Worm (Caenorhabditis elegans): ENCODE data around the gene C03C10.5.
A peak's percentile ranks its signal among the peaks of the same experiment; 100 is the strongest.

Gene C03C10.5

DNA sequence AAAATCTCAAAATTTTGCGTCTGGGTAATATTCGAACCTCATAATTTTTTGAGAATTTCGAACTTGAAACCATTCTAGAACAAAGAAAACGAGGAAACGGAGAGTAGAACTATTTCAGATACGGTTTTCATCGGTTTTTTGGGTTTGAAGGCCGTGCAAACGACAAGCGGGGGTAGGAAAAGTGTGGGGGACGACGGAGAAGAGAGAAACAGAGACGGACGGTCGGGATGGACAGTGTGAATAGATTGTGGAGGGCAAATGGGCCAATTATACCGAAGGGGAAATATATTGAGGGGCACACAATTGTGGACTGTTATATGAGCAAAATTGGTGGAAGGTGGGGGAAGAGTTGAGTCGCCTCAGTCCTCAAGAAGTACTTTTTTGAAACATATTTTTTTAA lies 6.8 kb upstream of the C03C10.5 start:
- TF ChIP-seq alr-1 (tag; optimal IDR thresholded peaks at IDR 0.05) = no peak
- no peak for TF ChIP-seq blmp-1 (tag; optimal IDR thresholded peaks at IDR 0.05; ENCODE audit: insufficient read depth)
- no peak for TF ChIP-seq mab-5 (tag; optimal IDR thresholded peaks at IDR 0.05)
- no peak for TF ChIP-seq elt-1 (tag; optimal IDR thresholded peaks at IDR 0.05)
- TF ChIP-seq ama-1 (optimal IDR thresholded peaks at IDR 0.05) = peak; percentile 11

DNA sequence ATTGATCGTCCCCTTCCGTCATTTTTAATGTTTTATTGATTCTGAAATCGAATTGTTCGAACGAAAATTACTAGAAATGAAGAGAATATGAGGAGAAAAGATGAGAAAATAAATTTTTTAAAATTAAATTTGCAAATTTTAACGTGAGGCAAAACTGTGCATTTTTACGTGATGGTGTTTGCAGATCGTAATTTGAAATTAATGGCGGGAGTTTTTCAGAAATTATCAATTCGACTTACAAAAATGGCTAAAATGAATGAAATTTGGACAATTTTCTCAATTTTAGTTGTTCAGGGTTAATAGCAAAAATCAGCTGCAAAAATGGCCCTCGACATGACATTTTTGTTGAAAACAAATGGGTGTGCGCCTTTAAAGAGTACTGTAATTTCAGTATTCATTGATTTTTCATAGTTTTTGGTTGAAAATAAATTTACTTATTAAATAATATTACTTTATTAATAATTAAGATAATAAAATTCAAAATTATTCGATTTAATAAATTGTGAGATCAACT lies 6.2 kb upstream of the C03C10.5 start, which contains the start of gene rei-1:
Gene rei-1, minus strand, starts transcription at position 84 of the 514 bp plus-strand sequence.
- TF ChIP-seq nhr-11 (tag; optimal IDR thresholded peaks at IDR 0.05) (no peak), nhr-12 (tag; optimal IDR thresholded peaks at IDR 0.05) (no peak), dmd-4 (tag; optimal IDR thresholded peaks at IDR 0.05) (no peak), mab-5 (tag; optimal IDR thresholded peaks at IDR 0.05) (no peak), ztf-4 (tag; optimal IDR thresholded peaks at IDR 0.05) (no peak), nhr-23 (tag; optimal IDR thresholded peaks at IDR 0.05) (no peak), egl-27 (tag; optimal IDR thresholded peaks at IDR 0.05) (no peak), nhr-25 (tag; optimal IDR thresholded peaks at IDR 0.05) (no peak), ztf-1 (GFP tag; conservative IDR thresholded peaks at IDR 0.05) (no peak), mbf-1 (tag; optimal IDR thresholded peaks at IDR 0.05) (no peak)

DNA sequence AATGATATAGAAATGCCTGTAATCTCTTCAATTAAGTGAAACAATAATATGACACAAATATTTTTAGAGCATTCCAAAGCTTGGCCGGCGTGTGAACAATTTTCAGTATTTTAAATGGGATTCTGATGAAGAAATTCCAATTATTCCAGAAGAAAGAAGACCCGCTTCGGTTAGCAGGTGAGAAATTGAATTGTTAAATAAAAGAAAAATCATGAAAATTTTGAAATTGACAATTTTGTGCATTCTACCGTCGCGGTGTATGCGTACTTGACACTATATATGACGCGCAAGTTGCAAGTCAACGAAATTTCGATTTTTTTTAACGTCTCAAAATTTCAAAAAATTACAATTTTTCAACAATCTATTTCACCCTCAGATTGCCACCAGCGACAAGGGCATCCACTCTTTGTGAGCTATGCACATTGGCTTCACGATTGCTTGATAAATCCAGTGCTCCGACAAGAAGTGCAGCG lies 4.5 kb upstream of the C03C10.5 start:
- no peak for TF ChIP-seq nhr-77 (tag; optimal IDR thresholded peaks at IDR 0.05)
- TF ChIP-seq nhr-21 (tag; optimal IDR thresholded peaks at IDR 0.05) = peak; percentile 20
- no peak for TF ChIP-seq mdl-1 (tag; optimal IDR thresholded peaks at IDR 0.05)
- TF ChIP-seq nhr-237 (tag; optimal IDR thresholded peaks at IDR 0.05) = no peak
- peak; percentile 67 for TF ChIP-seq sma-3 (GFP tag; optimal IDR thresholded peaks at IDR 0.05)
- TF ChIP-seq peb-1 (tag; optimal IDR thresholded peaks at IDR 0.05) = no peak
- peak; percentile 24 for TF ChIP-seq crh-2 (tag; optimal IDR thresholded peaks at IDR 0.05)
- TF ChIP-seq ZK546.5 (tag; optimal IDR thresholded peaks at IDR 0.05) = no peak
- TF ChIP-seq nhr-25 (tag; optimal IDR thresholded peaks at IDR 0.05) = no peak
- peak in 1 of 2 experiments; percentile 4 for TF ChIP-seq lsy-2 (tag; optimal IDR thresholded peaks at IDR 0.05)
- TF ChIP-seq C34F6.9 (tag; optimal IDR thresholded peaks at IDR 0.05) = no peak
- no peak for TF ChIP-seq blmp-1 (tag; optimal IDR thresholded peaks at IDR 0.05; ENCODE audit: insufficient read depth)
- TF ChIP-seq ama-1 (optimal IDR thresholded peaks at IDR 0.05) = peak; percentile 18
- no peak for TF ChIP-seq elt-3 (tag; optimal IDR thresholded peaks at IDR 0.05)
- no peak for TF ChIP-seq lin-13 (GFP tag; optimal IDR thresholded peaks at IDR 0.05)
- TF ChIP-seq ceh-82 (tag; optimal IDR thresholded peaks at IDR 0.05) = no peak
- no peak for TF ChIP-seq ztf-4 (tag; optimal IDR thresholded peaks at IDR 0.05)
- no peak for TF ChIP-seq Y55F3AM.14 (GFP tag; optimal IDR thresholded peaks at IDR 0.05)
- no peak for TF ChIP-seq dmd-4 (tag; optimal IDR thresholded peaks at IDR 0.05)
- TF ChIP-seq F13H6.1 (tag; optimal IDR thresholded peaks at IDR 0.05) = no peak
- TF ChIP-seq lin-39 (tag; optimal IDR thresholded peaks at IDR 0.05) = no peak
- no peak for TF ChIP-seq nhr-10 (tag; optimal IDR thresholded peaks at IDR 0.05)
- no peak for TF ChIP-seq sem-4 (tag; optimal IDR thresholded peaks at IDR 0.05)
- no peak for TF ChIP-seq unc-62 (GFP tag; optimal IDR thresholded peaks at IDR 0.05)
- no peak for TF ChIP-seq nhr-6 (tag; optimal IDR thresholded peaks at IDR 0.05)
- no peak for TF ChIP-seq mbf-1 (tag; optimal IDR thresholded peaks at IDR 0.05)

DNA sequence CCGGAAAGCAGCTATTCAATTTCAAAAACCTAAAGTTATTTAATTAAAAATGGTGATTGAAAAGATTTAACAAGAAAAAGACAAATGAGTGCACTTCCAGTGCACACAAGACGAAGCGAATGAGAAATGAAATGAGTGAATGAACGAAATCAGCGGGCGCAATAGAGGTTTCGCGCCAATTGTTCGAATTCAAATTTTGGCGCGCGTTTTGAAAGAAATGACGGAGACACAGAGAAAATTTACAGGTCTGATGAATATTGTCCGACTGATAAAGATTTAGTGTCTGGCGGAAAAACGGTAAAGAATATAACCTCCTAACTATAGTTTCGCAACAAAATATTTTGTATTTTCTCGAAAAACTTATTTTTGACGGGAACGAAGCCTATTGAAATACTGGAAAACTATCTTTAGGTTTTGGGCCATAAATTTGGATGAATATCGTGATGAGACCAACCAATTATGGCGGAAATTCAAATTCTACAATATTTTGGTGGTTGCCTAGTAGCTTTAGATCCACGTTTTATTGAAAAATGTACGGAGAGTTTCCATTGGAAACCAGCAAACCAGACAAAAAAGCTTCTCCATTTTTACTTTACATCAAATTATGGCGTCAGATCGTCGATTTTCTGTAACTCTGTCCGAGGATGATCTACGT lies 3.6 kb upstream of the C03C10.5 start, which contains the start of gene C03C10.7:
Gene C03C10.7, plus strand, starts transcription at position 605 of the 655 bp plus-strand sequence.
- TF ChIP-seq nhr-129 (tag; optimal IDR thresholded peaks at IDR 0.05) (no peak), zag-1 (tag; optimal IDR thresholded peaks at IDR 0.05) (no peak), crh-2 (tag; optimal IDR thresholded peaks at IDR 0.05) (no peak), nhr-12 (tag; optimal IDR thresholded peaks at IDR 0.05) (no peak), skn-1 (tag; optimal IDR thresholded peaks at IDR 0.05) (no peak), ztf-4 (tag; optimal IDR thresholded peaks at IDR 0.05) (no peak), nhr-77 (tag; optimal IDR thresholded peaks at IDR 0.05) (no peak), aly-2 (tag; optimal IDR thresholded peaks at IDR 0.05) (no peak), Y55F3AM.14 (GFP tag; optimal IDR thresholded peaks at IDR 0.05) (no peak), elt-1 (tag; optimal IDR thresholded peaks at IDR 0.05) (no peak), lin-11 (tag; optimal IDR thresholded peaks at IDR 0.05) (no peak), sma-3 (GFP tag; optimal IDR thresholded peaks at IDR 0.05) (no peak), lsy-2 (tag; optimal IDR thresholded peaks at IDR 0.05) (no peak), nhr-11 (tag; optimal IDR thresholded peaks at IDR 0.05) (no peak), peb-1 (tag; optimal IDR thresholded peaks at IDR 0.05) (no peak), ceh-82 (tag; optimal IDR thresholded peaks at IDR 0.05) (no peak), mab-5 (tag; optimal IDR thresholded peaks at IDR 0.05) (no peak)

Measured in whole organism, L2 larva.